Worm (Caenorhabditis elegans) whole organism, L4 larva: ENCODE measurements around the gene rcan-1.

Source experiments
- D1046.2 ChIP-seq: fragments of 200-800 bp; sonication (Bioruptor generic); IDR thresholded peaks from 2 replicates; pipeline ENCODE4 v1.3.6; 2022; ENCODE audit warnings: missing genetic modification characterization, missing compliant biosample characterization
- F26F4.8 ChIP-seq: fragments of 200-800 bp; sonication (Bioruptor generic); conservative IDR thresholded peaks from 2 replicates; pipeline ENCODE4 v1.3.6; 2022; ENCODE audit warnings: missing genetic modification characterization, missing compliant biosample characterization
- F44E2.7 ChIP-seq: fragments of 200-800 bp; sonication (Bioruptor generic); IDR thresholded peaks from 2 replicates; pipeline ENCODE4 v2.1.2; 2022; ENCODE audit warnings: missing genetic modification characterization, missing compliant biosample characterization
- aha-1 ChIP-seq: fragments of 150-350 bp; peaks from one replicate; lab custom pipeline; 2014; ENCODE audit warnings: missing biosample characterization, missing genetic modification characterization
- aly-2 ChIP-seq: sonication (generic microtip); optimal IDR thresholded peaks from 2 replicates; lab custom pipeline; 2018; ENCODE audit warnings: missing biosample characterization, missing genetic modification characterization
- attf-4 ChIP-seq: sonication (generic microtip); optimal IDR thresholded peaks from 3 replicates; lab custom pipeline; 2017; ENCODE audit warnings: missing biosample characterization, missing genetic modification characterization
- cey-2 ChIP-seq: sonication (generic microtip); optimal IDR thresholded peaks from 3 replicates; lab custom pipeline; 2017; ENCODE audit warnings: missing genetic modification characterization, mild to moderate bottlenecking, missing compliant biosample characterization, antibody characterized with exemption, borderline replicate concordance; ENCODE audit not compliant: insufficient read depth
- daf-12 ChIP-seq: fragments of 150-350 bp; optimal IDR thresholded peaks from 2 replicates; lab custom pipeline; 2014; ENCODE audit warnings: missing biosample characterization, missing genetic modification reagents, missing genetic modification characterization
- daf-16 ChIP-seq, 3 experiments: sonication (generic microtip); optimal IDR thresholded peaks; 2 replicates each; lab custom pipeline; 2016 to 2017; ENCODE audit warnings: missing genetic modification characterization in 3 of 3, missing genetic modification reagents in 3 of 3, mild to moderate bottlenecking in 2 of 3, missing compliant biosample characterization in 2 of 3, missing biosample characterization in 1 of 3, moderate library complexity in 1 of 3
- dmd-9 ChIP-seq: fragments of 200-800 bp; sonication (Bioruptor generic); IDR thresholded peaks from 2 replicates; pipeline ENCODE4 v1.3.6; 2022; ENCODE audit warnings: missing genetic modification reagents, missing genetic modification characterization, missing compliant biosample characterization
- egl-27 ChIP-seq: sonication (generic microtip); optimal IDR thresholded peaks from 3 replicates; lab custom pipeline; 2017; ENCODE audit warnings: missing biosample characterization, missing genetic modification reagents, missing genetic modification characterization
- fos-1 ChIP-seq: fragments of 150-350 bp; optimal IDR thresholded peaks from 2 replicates; lab custom pipeline; 2014; ENCODE audit warnings: missing biosample characterization, missing genetic modification characterization
- hlh-11 ChIP-seq: fragments of 200-800 bp; sonication (Bioruptor generic); optimal IDR thresholded peaks from 2 replicates; lab custom pipeline; 2018; ENCODE audit warnings: mild to moderate bottlenecking, missing genetic modification characterization, missing compliant biosample characterization
- lim-7 ChIP-seq: fragments of 200-800 bp; sonication (Bioruptor generic); IDR thresholded peaks from 2 replicates; pipeline ENCODE4 v1.3.6; 2022; ENCODE audit warnings: missing genetic modification characterization, missing compliant biosample characterization
- lir-3 ChIP-seq: sonication (generic microtip); optimal IDR thresholded peaks from 2 replicates; lab custom pipeline; 2016; ENCODE audit warnings: mild to moderate bottlenecking, missing genetic modification characterization, missing compliant biosample characterization
- lsy-2 ChIP-seq, 2 experiments: fragments of 150-350 bp in 1 of 2; sonication (generic microtip) in 1 of 2; optimal IDR thresholded peaks; 2 replicates each; lab custom pipeline; 2014 to 2017; ENCODE audit warnings: missing biosample characterization in 2 of 2, missing genetic modification characterization in 2 of 2
- mep-1 ChIP-seq: fragments of 150-350 bp; sonication (generic microtip); optimal IDR thresholded peaks from 3 replicates; lab custom pipeline; 2014; ENCODE audit warnings: missing biosample characterization, missing genetic modification characterization
- mes-2 ChIP-seq: sonication (generic microtip); optimal IDR thresholded peaks from 2 replicates; lab custom pipeline; 2016; ENCODE audit warnings: missing genotype, mild to moderate bottlenecking, missing genetic modification characterization, missing compliant biosample characterization; ENCODE audit not compliant: poor library complexity, severe bottlenecking
- mxl-2 ChIP-seq: fragments of 200-800 bp; sonication (Bioruptor generic); conservative IDR thresholded peaks from 2 replicates; pipeline ENCODE4 v1.3.6; 2022; ENCODE audit warnings: missing genetic modification reagents, missing genetic modification characterization, missing compliant biosample characterization
- nhr-11 ChIP-seq: fragments of 150-350 bp; optimal IDR thresholded peaks from 2 replicates; lab custom pipeline; 2014; ENCODE audit warnings: missing biosample characterization, missing genetic modification characterization
- nhr-111 ChIP-seq: fragments of 200-800 bp; sonication (Bioruptor generic); optimal IDR thresholded peaks from 2 replicates; lab custom pipeline; 2018; ENCODE audit warnings: mild to moderate bottlenecking, missing genetic modification characterization, missing compliant biosample characterization
- nhr-28 ChIP-seq: fragments of 150-350 bp; optimal IDR thresholded peaks from 2 replicates; lab custom pipeline; 2014; ENCODE audit warnings: missing biosample characterization, missing genetic modification characterization
- nhr-41 ChIP-seq: fragments of 200-800 bp; sonication (Bioruptor generic); IDR thresholded peaks from 2 replicates; pipeline ENCODE4 v1.3.6; 2022; ENCODE audit warnings: missing genetic modification reagents, missing genetic modification characterization, missing compliant biosample characterization
- pha-4 ChIP-seq, 2 experiments: fragments of 150-350 bp in 1 of 2; fragments of 200-800 bp in 1 of 2; sonication (Bioruptor generic) in 1 of 2; IDR thresholded peaks in 1 of 2; optimal IDR thresholded peaks in 1 of 2; 2 replicates each; pipeline versions ENCODE4 v1.3.6 to Lab custom; 2014 to 2022; ENCODE audit warnings: missing genetic modification characterization in 2 of 2, missing genetic modification reagents in 2 of 2, missing biosample characterization in 1 of 2, missing compliant biosample characterization in 1 of 2
- rbr-2 ChIP-seq: sonication (generic microtip); optimal IDR thresholded peaks from 2 replicates; lab custom pipeline; 2016; ENCODE audit warnings: missing genotype, missing genetic modification characterization, missing compliant biosample characterization
- sdz-12 ChIP-seq: fragments of 200-800 bp; sonication (Bioruptor generic); optimal IDR thresholded peaks from 2 replicates; lab custom pipeline; 2018; ENCODE audit warnings: mild to moderate bottlenecking, missing genetic modification characterization, missing compliant biosample characterization
- set-16 ChIP-seq: fragments of 200-800 bp; sonication (Bioruptor generic); IDR thresholded peaks from 2 replicates; pipeline ENCODE4 v1.3.6; 2022; ENCODE audit warnings: missing genetic modification reagents, missing genetic modification characterization, missing compliant biosample characterization
- skn-1 ChIP-seq: fragments of 150-350 bp; optimal IDR thresholded peaks from 2 replicates; lab custom pipeline; 2014; ENCODE audit warnings: missing biosample characterization, missing genetic modification characterization
- spr-1 ChIP-seq: sonication (generic microtip); optimal IDR thresholded peaks from 2 replicates; lab custom pipeline; 2016; ENCODE audit warnings: mild to moderate bottlenecking, missing genetic modification characterization, missing compliant biosample characterization
- tra-1 ChIP-seq: fragments of 200-800 bp; sonication (Bioruptor generic); IDR thresholded peaks from 2 replicates; pipeline ENCODE4 v1.3.6; 2022; ENCODE audit warnings: missing genetic modification reagents, missing genetic modification characterization, missing compliant biosample characterization
- unc-130 ChIP-seq: sonication (generic microtip); optimal IDR thresholded peaks from 2 replicates; lab custom pipeline; 2016; ENCODE audit warnings: missing genetic modification reagents, missing genetic modification characterization, missing compliant biosample characterization
- unc-39 ChIP-seq: sonication (generic microtip); optimal IDR thresholded peaks from 2 replicates; lab custom pipeline; 2017; ENCODE audit warnings: missing biosample characterization, missing genetic modification characterization
- vab-7 ChIP-seq: fragments of 200-800 bp; sonication (Bioruptor generic); IDR thresholded peaks from 2 replicates; pipeline ENCODE4 v1.3.6; 2022; ENCODE audit warnings: missing genetic modification reagents, missing genetic modification characterization, missing compliant biosample characterization
- zag-1 ChIP-seq: fragments of 150-350 bp; optimal IDR thresholded peaks from 2 replicates; lab custom pipeline; 2014; ENCODE audit warnings: missing biosample characterization, missing genetic modification characterization
- zip-11 ChIP-seq: fragments of 200-800 bp; sonication (Bioruptor generic); IDR thresholded peaks from 2 replicates; pipeline ENCODE4 v1.3.6; 2022; ENCODE audit warnings: missing genetic modification characterization, missing compliant biosample characterization

The rcan-1 gene

ce11 chrIII:5678935-5679334 is 5.0 kb downstream of the rcan-1 start, which contains the start of the genes ska-3 and rps-12 (continued):
- TF ChIP-seq tra-1 (GFP tag; lab: Robert Waterston, UW) = peak; percentile 95
- no peak for TF ChIP-seq nhr-111
- TF ChIP-seq sdz-12 = peak; percentile 11

DNA sequence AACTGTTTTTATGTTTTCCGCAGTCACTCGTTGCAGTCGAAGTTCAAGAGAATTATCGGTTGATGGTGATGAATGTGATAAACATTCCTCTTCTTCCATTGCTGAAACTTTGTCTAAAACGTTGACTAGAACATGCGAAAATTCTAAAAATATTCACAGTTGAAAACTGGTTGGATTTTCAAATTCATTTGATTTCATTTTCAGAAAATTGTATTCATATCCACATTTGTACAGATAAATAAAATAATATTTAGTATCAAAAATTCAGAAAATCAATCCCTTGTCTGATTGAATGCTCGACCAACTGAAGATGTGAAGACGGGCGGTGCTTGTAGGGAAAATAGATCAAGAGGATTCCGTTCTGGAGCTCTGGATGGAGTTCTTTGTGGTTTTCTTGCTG is 6.1 kb downstream of the rcan-1 start, which contains the start of gene F54E7.9:
TSS of gene F54E7.9 (minus strand) at position 101 of the 400 bp plus-strand sequence.
- TF ChIP-seq lir-3 = no peak
- no peak for TF ChIP-seq spr-1 (tag; lab: Kevin White, UChicago)
- TF ChIP-seq egl-27 (tag; lab: Kevin White, UChicago) = no peak
- no peak for TF ChIP-seq vab-7
- no peak for TF ChIP-seq fos-1 (tag; lab: Kevin White, UChicago)
- TF ChIP-seq cey-2 (tag; lab: Kevin White, UChicago) = no peak
- no peak for TF ChIP-seq dmd-9 (GFP tag; lab: Robert Waterston, UW)
- TF ChIP-seq nhr-41 = no peak
- no peak for TF ChIP-seq daf-16 (GFP tag; optimal IDR thresholded peaks at IDR 0.05; lab: Kevin White, UChicago)
- no peak for TF ChIP-seq daf-16 (tag; optimal IDR thresholded peaks at IDR 0.05; lab: Kevin White, UChicago)
- no peak for TF ChIP-seq aly-2 (tag; lab: Kevin White, UChicago)
- TF ChIP-seq pha-4 (GFP tag; IDR thresholded peaks at IDR 0.05; lab: Robert Waterston, UW) = no peak
- TF ChIP-seq pha-4 (tag; optimal IDR thresholded peaks at IDR 0.05; lab: Kevin White, UChicago) = no peak
- TF ChIP-seq nhr-11 (tag; lab: Kevin White, UChicago) = no peak
- no peak for TF ChIP-seq aha-1
- TF ChIP-seq attf-4 (tag; lab: Kevin White, UChicago) = no peak
- TF ChIP-seq unc-39 (tag; lab: Kevin White, UChicago) = no peak
- TF ChIP-seq zag-1 = no peak
- TF ChIP-seq mxl-2 (GFP tag; lab: Robert Waterston, UW) = no peak
- no peak for TF ChIP-seq mes-2 (tag; lab: Kevin White, UChicago)

ce11 chrIII:5675384-5675984 is 8.4 kb downstream of the rcan-1 start:
- TF ChIP-seq set-16 (GFP tag; lab: Robert Waterston, UW) (peak; percentile 92), lim-7 (GFP tag; lab: Robert Waterston, UW) (no peak), mep-1 (no peak), D1046.2 (GFP tag; lab: Robert Waterston, UW) (0 out of 2 replicates have a peak, but pooled peaks have one; percentile 6), unc-130 (GFP tag; lab: Kevin White, UChicago) (no peak), daf-12 (tag; lab: Kevin White, UChicago) (no peak), aha-1 (peak; percentile 52)

- peak; percentile 61 for TF ChIP-seq aha-1
- TF ChIP-seq F44E2.7 (GFP tag; lab: Robert Waterston, UW) = no peak
- TF ChIP-seq, all 104 proteins: peak for 1
Measured at ce11 chrIII:5674196-5674595, 9.7 kb downstream of the rcan-1 start.

DNA sequence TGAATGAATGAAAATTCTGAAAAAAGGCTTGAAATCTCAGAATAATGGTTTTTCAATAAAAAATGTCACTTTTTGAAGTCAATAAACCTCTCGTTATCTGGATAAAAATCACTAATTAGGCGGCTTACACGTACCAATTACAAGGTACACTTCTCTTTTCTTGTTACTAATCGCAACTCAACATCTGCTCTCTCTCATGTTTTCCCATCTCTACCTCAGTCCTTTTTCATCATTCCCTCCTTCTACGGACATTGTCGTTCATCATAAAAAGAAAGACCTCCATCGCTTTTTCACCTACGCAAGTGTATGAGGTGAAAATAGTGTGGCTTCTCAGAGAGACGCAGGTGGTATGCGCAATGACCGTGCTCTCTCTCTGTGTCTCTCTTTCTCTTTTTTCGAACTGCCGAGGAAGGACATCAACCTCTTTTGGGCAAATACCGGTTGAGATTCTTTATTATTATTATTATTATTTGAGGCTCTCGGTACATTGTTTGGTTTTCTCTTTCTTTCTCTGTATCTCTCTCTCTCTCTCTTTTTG is 15.9 kb downstream of the rcan-1 start:
- TF ChIP-seq mes-2 (tag; lab: Kevin White, UChicago) (peak; percentile 6), hlh-11 (tag; lab: Kevin White, UChicago) (peak; percentile 15), rbr-2 (peak; percentile 8), nhr-41 (no peak), skn-1 (tag; lab: Kevin White, UChicago) (no peak), zip-11 (no peak), mep-1 (peak; percentile 28), nhr-28 (tag; lab: Kevin White, UChicago) (peak; percentile 21), F26F4.8 (no peak), lsy-2 (tag; optimal IDR thresholded peaks at IDR 0.05; lab: Kevin White, UChicago) (peak in 1 of 2 experiments; percentile 38), daf-16 (GFP tag; optimal IDR thresholded peaks at IDR 0.05; lab: Kevin White, UChicago) (no peak), daf-16 (tag; optimal IDR thresholded peaks at IDR 0.05; lab: Kevin White, UChicago) (peak; percentile 19), pha-4 (GFP tag; IDR thresholded peaks at IDR 0.05; lab: Robert Waterston, UW) (no peak), pha-4 (tag; optimal IDR thresholded peaks at IDR 0.05; lab: Kevin White, UChicago) (peak; percentile 31)
